Fruit fly (Drosophila melanogaster): ENCODE data around the gene c11.1.

dm6 chrX:9255021-9255420, 27.9 kb downstream of the c11.1 start:
- TF ChIP-seq dmrt93B (GFP tag; optimal IDR thresholded peaks at IDR 0.05) (no peak), dl (GFP tag; optimal IDR thresholded peaks at IDR 0.05; ENCODE audit: insufficient read depth in 1 of 2, partially characterized antibody in 2 of 2) (no peak)
